Worm (Caenorhabditis elegans): ENCODE data around the gene mtm-9.
A peak's percentile ranks its signal among the peaks of the same experiment; 100 is the strongest.

Gene mtm-9

DNA sequence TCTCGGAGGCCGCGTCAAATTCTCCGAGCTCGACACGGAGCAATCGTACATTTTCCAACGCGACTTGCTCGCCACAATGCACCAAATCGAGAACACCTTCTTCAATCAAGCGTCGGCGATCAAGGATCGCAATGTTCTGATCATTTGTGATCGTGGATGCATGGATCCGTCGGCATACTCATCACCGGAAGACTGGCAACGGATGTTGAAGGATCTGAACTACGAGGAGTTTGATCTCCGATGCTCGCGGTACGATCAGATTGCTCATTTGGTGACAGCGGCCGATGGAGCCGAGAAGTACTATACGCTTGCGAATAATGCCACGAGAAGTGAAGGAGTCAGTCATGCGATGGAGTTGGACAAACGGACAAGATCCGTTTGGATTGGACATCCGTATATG, 44.9 kb upstream of the mtm-9 start:
- no peak for TF ChIP-seq nfya-1 (tag; optimal IDR thresholded peaks at IDR 0.05)
- no peak for TF ChIP-seq K09A11.1 (tag; optimal IDR thresholded peaks at IDR 0.05; ENCODE audit: insufficient read depth)
- no peak for TF ChIP-seq Y22D7AL.16 (tag; optimal IDR thresholded peaks at IDR 0.05)
- no peak for TF ChIP-seq ceh-24 (tag; optimal IDR thresholded peaks at IDR 0.05)
- no peak for TF ChIP-seq ceh-45 (GFP tag; IDR thresholded peaks at IDR 0.05)
- no peak for TF ChIP-seq C08G9.2 (tag; optimal IDR thresholded peaks at IDR 0.05)
- TF ChIP-seq ceh-14 (tag; optimal IDR thresholded peaks at IDR 0.05) = no peak
- no peak for TF ChIP-seq nhr-232 (tag; optimal IDR thresholded peaks at IDR 0.05)
- no peak for TF ChIP-seq unc-55 (GFP tag; optimal IDR thresholded peaks at IDR 0.05)
- no peak for TF ChIP-seq hlh-15 (tag; optimal IDR thresholded peaks at IDR 0.05)
- TF ChIP-seq pax-1 (tag; optimal IDR thresholded peaks at IDR 0.05) = no peak
- TF ChIP-seq ceh-22 (tag; optimal IDR thresholded peaks at IDR 0.05) = no peak

ce11 chrV:3702998-3703397, 40.4 kb upstream of the mtm-9 start:
- no peak for TF ChIP-seq nhr-232 (tag; optimal IDR thresholded peaks at IDR 0.05)
- TF ChIP-seq ets-4 (tag; optimal IDR thresholded peaks at IDR 0.05) = no peak
- TF ChIP-seq hlh-30 (tag; optimal IDR thresholded peaks at IDR 0.05; ENCODE audit: insufficient read depth) = no peak
- no peak for TF ChIP-seq Y22D7AL.16 (tag; optimal IDR thresholded peaks at IDR 0.05)
- TF ChIP-seq ahr-1 (tag; optimal IDR thresholded peaks at IDR 0.05) = no peak
- no peak for TF ChIP-seq lim-6 (tag; optimal IDR thresholded peaks at IDR 0.05)
- no peak for TF ChIP-seq ceh-34 (tag; optimal IDR thresholded peaks at IDR 0.05)

DNA sequence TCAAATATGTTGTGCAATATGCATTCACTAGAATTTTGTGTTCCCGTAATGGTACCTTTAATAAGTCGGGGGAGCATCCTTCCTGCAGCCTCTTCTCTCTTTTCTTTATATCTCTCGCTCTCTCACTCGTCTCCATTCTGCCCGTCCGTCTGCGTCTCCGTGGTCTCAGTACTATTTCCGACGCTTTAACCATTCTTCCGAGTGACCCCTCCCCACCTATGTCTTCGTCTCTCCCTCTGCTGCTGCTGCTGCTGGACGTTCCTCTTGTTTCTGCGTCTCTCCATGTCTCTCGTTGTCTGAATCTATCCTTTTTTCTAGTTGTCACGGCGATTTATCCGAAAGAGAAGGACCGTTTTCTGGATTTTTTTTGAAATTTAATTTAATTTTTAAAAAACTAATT, 39.5 kb upstream of the mtm-9 start:
- TF ChIP-seq ceh-31 (tag; optimal IDR thresholded peaks at IDR 0.05) (peak; percentile 81), elt-2 (tag; optimal IDR thresholded peaks at IDR 0.05) (no peak), ceh-14 (tag; optimal IDR thresholded peaks at IDR 0.05) (peak; percentile 30), F13H6.1 (tag; optimal IDR thresholded peaks at IDR 0.05) (peak; percentile 82), sdc-2 (tag; optimal IDR thresholded peaks at IDR 0.05) (no peak), hlh-13 (GFP tag; optimal IDR thresholded peaks at IDR 0.05) (no peak), unc-42 (tag; optimal IDR thresholded peaks at IDR 0.05) (peak; percentile 36), syd-9 (tag; optimal IDR thresholded peaks at IDR 0.05) (no peak), tbx-2 (tag; optimal IDR thresholded peaks at IDR 0.05) (no peak), pros-1 (tag; optimal IDR thresholded peaks at IDR 0.05) (peak; percentile 30), ceh-34 (tag; optimal IDR thresholded peaks at IDR 0.05) (peak; percentile 49), C08G9.2 (tag; optimal IDR thresholded peaks at IDR 0.05) (peak; percentile 19), fkh-10 (GFP tag; optimal IDR thresholded peaks at IDR 0.05) (no peak), ref-2 (tag; optimal IDR thresholded peaks at IDR 0.05) (peak; percentile 68), ceh-18 (tag; optimal IDR thresholded peaks at IDR 0.05) (peak; percentile 24), unc-55 (GFP tag; optimal IDR thresholded peaks at IDR 0.05) (peak; percentile 74), hlh-15 (tag; optimal IDR thresholded peaks at IDR 0.05) (no peak), hlh-30 (tag; optimal IDR thresholded peaks at IDR 0.05; ENCODE audit: insufficient read depth) (peak; percentile 53), sox-4 (tag; optimal IDR thresholded peaks at IDR 0.05) (no peak), nfya-1 (tag; optimal IDR thresholded peaks at IDR 0.05) (peak; percentile 83)

DNA sequence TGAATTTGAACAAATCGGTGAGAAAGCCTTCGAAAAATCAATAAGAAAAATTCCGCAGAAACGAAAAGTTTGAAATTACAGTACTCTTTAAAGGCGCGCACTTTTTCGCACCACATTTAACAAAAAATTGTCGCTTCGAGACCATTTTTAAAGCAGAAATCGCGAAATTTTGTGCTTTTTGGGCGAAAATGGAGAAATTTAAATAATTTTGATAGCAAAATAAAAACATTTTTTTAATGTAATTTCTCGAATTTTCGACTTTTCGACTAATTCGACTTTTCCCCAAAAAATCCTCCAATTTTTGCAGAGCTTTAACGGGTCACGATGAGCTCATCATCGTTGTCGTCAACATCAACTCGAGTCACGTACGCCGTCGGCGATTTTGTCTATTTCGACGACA, 38.7 kb upstream of the mtm-9 start, which contains the start of gene lin-40:
TSS of gene lin-40 (plus strand) at position 301 of the 400 bp plus-strand sequence.
- no peak for TF ChIP-seq sdc-2 (tag; optimal IDR thresholded peaks at IDR 0.05)
- no peak for TF ChIP-seq hlh-30 (tag; optimal IDR thresholded peaks at IDR 0.05; ENCODE audit: insufficient read depth)
- no peak for TF ChIP-seq npax-4 (tag; optimal IDR thresholded peaks at IDR 0.05)
- no peak for TF ChIP-seq lim-6 (tag; optimal IDR thresholded peaks at IDR 0.05)
- no peak for TF ChIP-seq fkh-10 (GFP tag; optimal IDR thresholded peaks at IDR 0.05)
- TF ChIP-seq K09A11.1 (tag; optimal IDR thresholded peaks at IDR 0.05; ENCODE audit: insufficient read depth) = no peak
- TF ChIP-seq F13H6.1 (tag; optimal IDR thresholded peaks at IDR 0.05) = no peak
- no peak for TF ChIP-seq lin-11 (tag; optimal IDR thresholded peaks at IDR 0.05)
- no peak for TF ChIP-seq rnt-1 (tag; optimal IDR thresholded peaks at IDR 0.05)
- TF ChIP-seq dmd-4 (tag; optimal IDR thresholded peaks at IDR 0.05; ENCODE audit: borderline replicate concordance) = no peak
- TF ChIP-seq ahr-1 (tag; optimal IDR thresholded peaks at IDR 0.05) = no peak
- no peak for TF ChIP-seq nhr-11 (tag; optimal IDR thresholded peaks at IDR 0.05)
- no peak for TF ChIP-seq hlh-13 (GFP tag; optimal IDR thresholded peaks at IDR 0.05)
- no peak for TF ChIP-seq C08G9.2 (tag; optimal IDR thresholded peaks at IDR 0.05)
- TF ChIP-seq fax-1 (tag; optimal IDR thresholded peaks at IDR 0.05) = no peak
- TF ChIP-seq che-1 (tag; optimal IDR thresholded peaks at IDR 0.05) = no peak
- TF ChIP-seq madf-2 (tag; optimal IDR thresholded peaks at IDR 0.05) = no peak
- no peak for TF ChIP-seq T23F11.4 (GFP tag; optimal IDR thresholded peaks at IDR 0.05)
- TF ChIP-seq ceh-48 (tag; optimal IDR thresholded peaks at IDR 0.05) = no peak
- no peak for TF ChIP-seq ceh-22 (tag; optimal IDR thresholded peaks at IDR 0.05)

All from whole organism, late embryonic.